Fruit fly (Drosophila melanogaster) whole organism, embryonic: ENCODE results near the gene ball.

Source experiments
- CG11456 ChIP-seq: fragments of 200-800 bp; sonication (Bioruptor generic); IDR thresholded peaks from 3 replicates; pipeline ENCODE4 v1.3.6; 2022; ENCODE audit warnings: missing biosample characterization, missing genetic modification characterization
- CG2712 ChIP-seq: fragments of 200-800 bp; optimal IDR thresholded peaks from 3 replicates; lab custom pipeline; 2019; ENCODE audit warnings: missing biosample characterization, mild to moderate bottlenecking, missing genetic modification characterization, moderate library complexity
- CHES-1-like ChIP-seq: fragments of 200-800 bp; sonication (Bioruptor generic); optimal IDR thresholded peaks from 2 replicates; lab custom pipeline; 2016; ENCODE audit warnings: missing biosample characterization, missing genetic modification characterization
- ind ChIP-seq: fragments of 200-800 bp; sonication (Bioruptor generic); optimal IDR thresholded peaks from 3 replicates; lab custom pipeline; 2016; ENCODE audit warnings: missing biosample characterization, missing genetic modification characterization
- luna ChIP-seq: fragments of 200-800 bp; sonication (Bioruptor generic); optimal IDR thresholded peaks from 2 replicates; lab custom pipeline; 2016; ENCODE audit warnings: missing biosample characterization, missing genetic modification characterization

ball gene

dm6 chr3R:26821117-26821516 lies 45.5 kb downstream of the ball start (continued):
- no peak for TF ChIP-seq luna (GFP tag; lab: Kevin White, UChicago)
- TF ChIP-seq CHES-1-like (GFP tag; lab: Kevin White, UChicago), result no peak
- TF ChIP-seq ind, result peak; percentile 50
- 0 out of 3 replicates have a peak, but pooled peaks have one; percentile 34 for TF ChIP-seq CG11456 (GFP tag; lab: Robert Waterston, UW)
- no peak for TF ChIP-seq CG2712 (tag; lab: Kevin White, UChicago)
